Worm (Caenorhabditis elegans) whole organism, young adult: ENCODE results near the gene col-171.
A peak's percentile ranks its signal among the peaks of the same experiment; 100 is the strongest.

ENCODE experiments used
- B0019.2 ChIP-seq: fragments of 200-800 bp; sonication (Bioruptor generic); conservative IDR thresholded peaks from 2 replicates; pipeline ENCODE4 v1.3.6; 2022; ENCODE audit warnings: missing genetic modification reagents, missing genetic modification characterization, missing compliant biosample characterization
- B0261.1 ChIP-seq: sonication (generic microtip); optimal IDR thresholded peaks from 2 replicates; lab custom pipeline; 2016; ENCODE audit warnings: mild to moderate bottlenecking, missing genetic modification characterization, moderate library complexity, missing compliant biosample characterization
- F33H1.4 ChIP-seq: fragments of 200-800 bp; sonication (Bioruptor generic); IDR thresholded peaks from 2 replicates; pipeline ENCODE4 v1.3.6; 2022; ENCODE audit warnings: missing genetic modification reagents, missing genetic modification characterization, missing compliant biosample characterization
- F39B2.1 ChIP-seq: fragments of 200-800 bp; sonication (Bioruptor generic); IDR thresholded peaks from 2 replicates; pipeline ENCODE4 v1.3.6; 2022; ENCODE audit warnings: missing genetic modification reagents, missing genetic modification characterization, missing compliant biosample characterization
- F57A8.1 ChIP-seq: fragments of 200-800 bp; sonication (Bioruptor generic); optimal IDR thresholded peaks from 2 replicates; lab custom pipeline; 2018; ENCODE audit warnings: mild to moderate bottlenecking, missing genetic modification characterization, moderate library complexity, missing compliant biosample characterization
- Y53F4B.3 ChIP-seq: fragments of 200-800 bp; sonication (Bioruptor generic); IDR thresholded peaks from 2 replicates; pipeline ENCODE4 v1.3.6; 2022; ENCODE audit warnings: missing genetic modification reagents, missing genetic modification characterization, missing compliant biosample characterization
- Y53G8AR.9 ChIP-seq: fragments of 200-800 bp; sonication (Bioruptor generic); conservative IDR thresholded peaks from 2 replicates; pipeline ENCODE4 v1.3.6; 2022; ENCODE audit warnings: missing genetic modification reagents, missing genetic modification characterization, missing compliant biosample characterization
- Y56A3A.18 ChIP-seq: fragments of 200-800 bp; sonication (Bioruptor generic); IDR thresholded peaks from 2 replicates; pipeline ENCODE4 v1.3.6; 2022; ENCODE audit warnings: missing genetic modification reagents, missing genetic modification characterization, missing compliant biosample characterization
- athp-1 ChIP-seq: sonication (generic microtip); optimal IDR thresholded peaks from 2 replicates; lab custom pipeline; 2017; ENCODE audit warnings: mild to moderate bottlenecking, missing genetic modification characterization, missing compliant biosample characterization
- attf-5 ChIP-seq: fragments of 200-800 bp; sonication (Bioruptor generic); optimal IDR thresholded peaks from 2 replicates; lab custom pipeline; 2018; ENCODE audit warnings: mild to moderate bottlenecking, missing genetic modification characterization, missing compliant biosample characterization
- bed-2 ChIP-seq: fragments of 200-800 bp; sonication (Bioruptor generic); IDR thresholded peaks from 2 replicates; pipeline ENCODE4 v1.3.6; 2022; ENCODE audit warnings: missing genetic modification reagents, missing genetic modification characterization, missing compliant biosample characterization
- ceh-100 ChIP-seq: fragments of 200-800 bp; sonication (Bioruptor generic); IDR thresholded peaks from 2 replicates; pipeline ENCODE4 v1.3.6; 2022; ENCODE audit warnings: missing genetic modification reagents, missing genetic modification characterization, missing compliant biosample characterization
- ceh-40 ChIP-seq: fragments of 200-800 bp; sonication (Bioruptor generic); IDR thresholded peaks from 2 replicates; pipeline ENCODE4 v1.3.6; 2022; ENCODE audit warnings: missing genetic modification characterization, missing compliant biosample characterization
- ceh-58 ChIP-seq: fragments of 200-800 bp; sonication (Bioruptor generic); IDR thresholded peaks from 2 replicates; pipeline ENCODE4 v1.3.6; 2022; ENCODE audit warnings: missing genetic modification characterization, missing compliant biosample characterization
- ceh-79 ChIP-seq: sonication (generic microtip); optimal IDR thresholded peaks from 2 replicates; lab custom pipeline; 2017; ENCODE audit warnings: mild to moderate bottlenecking, missing genetic modification characterization, missing compliant biosample characterization
- ceh-91 ChIP-seq: fragments of 200-800 bp; sonication (Bioruptor generic); IDR thresholded peaks from 2 replicates; pipeline ENCODE4 v1.3.6; 2022; ENCODE audit warnings: missing genetic modification reagents, missing genetic modification characterization, missing compliant biosample characterization
- dpl-1 ChIP-seq: fragments of 150-350 bp; optimal IDR thresholded peaks from 2 replicates; lab custom pipeline; 2014; ENCODE audit warnings: missing biosample characterization, missing genetic modification reagents, missing genetic modification characterization
- efl-1 ChIP-seq: fragments of 150-350 bp; optimal IDR thresholded peaks from 2 replicates; lab custom pipeline; 2014; ENCODE audit warnings: missing biosample characterization, missing genetic modification reagents, missing genetic modification characterization
- egl-18 ChIP-seq: fragments of 200-800 bp; sonication (Bioruptor generic); IDR thresholded peaks from 2 replicates; pipeline ENCODE4 v1.3.6; 2022; ENCODE audit warnings: missing genetic modification reagents, missing genetic modification characterization, missing compliant biosample characterization
- egrh-3 ChIP-seq: fragments of 200-800 bp; sonication (Bioruptor generic); IDR thresholded peaks from 2 replicates; pipeline ENCODE4 v1.3.6; 2022; ENCODE audit warnings: missing genetic modification reagents, missing genetic modification characterization, missing compliant biosample characterization
- ets-4 ChIP-seq: fragments of 200-800 bp; sonication (Bioruptor generic); optimal IDR thresholded peaks from 2 replicates; lab custom pipeline; 2018; ENCODE audit warnings: mild to moderate bottlenecking, missing genetic modification characterization, missing compliant biosample characterization
- fkh-3 ChIP-seq: sonication (generic microtip); optimal IDR thresholded peaks from 2 replicates; lab custom pipeline; 2016; ENCODE audit warnings: mild to moderate bottlenecking, missing genetic modification characterization, missing compliant biosample characterization
- hlh-12 ChIP-seq: sonication (generic microtip); optimal IDR thresholded peaks from 2 replicates; lab custom pipeline; 2016; ENCODE audit warnings: missing genetic modification characterization, missing compliant biosample characterization
- hmg-1.2 ChIP-seq: fragments of 200-800 bp; sonication (Bioruptor generic); IDR thresholded peaks from 2 replicates; pipeline ENCODE4 v1.3.6; 2022; ENCODE audit warnings: missing genetic modification reagents, missing genetic modification characterization, missing compliant biosample characterization
- hmg-20 ChIP-seq: fragments of 200-800 bp; sonication (Bioruptor generic); IDR thresholded peaks from 2 replicates; pipeline ENCODE4 v1.3.6; 2022; ENCODE audit warnings: missing genetic modification reagents, missing genetic modification characterization, missing compliant biosample characterization
- lag-1 ChIP-seq: fragments of 200-800 bp; sonication (Bioruptor generic); IDR thresholded peaks from 2 replicates; pipeline ENCODE4 v1.3.6; 2022; ENCODE audit warnings: missing genetic modification reagents, missing genetic modification characterization, missing compliant biosample characterization
- lin-26 ChIP-seq: fragments of 200-800 bp; sonication (Bioruptor generic); IDR thresholded peaks from 2 replicates; pipeline ENCODE4 v1.3.6; 2022; ENCODE audit warnings: missing genetic modification reagents, missing genetic modification characterization, missing compliant biosample characterization
- lin-40 ChIP-seq: sonication (generic microtip); optimal IDR thresholded peaks from 2 replicates; lab custom pipeline; 2016; ENCODE audit warnings: missing genetic modification characterization, mild to moderate bottlenecking, missing compliant biosample characterization, missing genotype, missing genetic modification reagents
- lsl-1 ChIP-seq: fragments of 200-800 bp; sonication (Bioruptor generic); optimal IDR thresholded peaks from 2 replicates; lab custom pipeline; 2018; ENCODE audit warnings: mild to moderate bottlenecking, missing genetic modification characterization, moderate library complexity, missing compliant biosample characterization
- lsy-27 ChIP-seq: sonication (generic microtip); optimal IDR thresholded peaks from 2 replicates; lab custom pipeline; 2017; ENCODE audit warnings: missing genetic modification characterization, mild to moderate bottlenecking, missing compliant biosample characterization, antibody characterized with exemption, missing genotype, borderline replicate concordance; ENCODE audit not compliant: insufficient read depth
- madf-3 ChIP-seq: fragments of 200-800 bp; sonication (Bioruptor generic); IDR thresholded peaks from 2 replicates; pipeline ENCODE4 v1.3.6; 2022; ENCODE audit warnings: missing genetic modification reagents, missing genetic modification characterization, missing compliant biosample characterization
- madf-6 ChIP-seq: fragments of 200-800 bp; sonication (Bioruptor generic); IDR thresholded peaks from 2 replicates; pipeline ENCODE4 v1.3.6; 2022; ENCODE audit warnings: missing genetic modification reagents, missing genetic modification characterization, missing compliant biosample characterization
- madf-8 ChIP-seq: fragments of 200-800 bp; sonication (Bioruptor generic); conservative IDR thresholded peaks from 2 replicates; pipeline ENCODE4 v1.3.6; 2022; ENCODE audit warnings: missing genetic modification reagents, missing genetic modification characterization, missing compliant biosample characterization
- mxl-1 ChIP-seq: sonication (generic microtip); optimal IDR thresholded peaks from 2 replicates; lab custom pipeline; 2016; ENCODE audit warnings: missing genetic modification characterization, missing compliant biosample characterization
- nhr-179 ChIP-seq: sonication (generic microtip); optimal IDR thresholded peaks from 2 replicates; lab custom pipeline; 2016; ENCODE audit warnings: mild to moderate bottlenecking, missing genetic modification characterization, missing compliant biosample characterization
- nhr-27 ChIP-seq: fragments of 200-800 bp; sonication (Bioruptor generic); optimal IDR thresholded peaks from 2 replicates; lab custom pipeline; 2018; ENCODE audit warnings: mild to moderate bottlenecking, missing genetic modification characterization, moderate library complexity, missing compliant biosample characterization
- pha-4 ChIP-seq: fragments of 150-350 bp; sonication (generic microtip); optimal IDR thresholded peaks from 2 replicates; lab custom pipeline; 2014; ENCODE audit warnings: missing biosample characterization, missing genetic modification reagents, missing genetic modification characterization
- repo-1 ChIP-seq: sonication (generic microtip); optimal IDR thresholded peaks from 2 replicates; lab custom pipeline; 2017; ENCODE audit warnings: mild to moderate bottlenecking, missing genetic modification characterization, missing compliant biosample characterization
- sea-2 ChIP-seq: fragments of 200-800 bp; sonication (Bioruptor generic); IDR thresholded peaks from 2 replicates; pipeline ENCODE4 v1.3.6; 2022; ENCODE audit warnings: missing genetic modification characterization, missing compliant biosample characterization
- snpc-1.1 ChIP-seq: sonication (generic microtip); optimal IDR thresholded peaks from 2 replicates; lab custom pipeline; 2017; ENCODE audit warnings: missing genetic modification characterization, mild to moderate bottlenecking, missing compliant biosample characterization, antibody characterized with exemption, moderate library complexity, missing genotype, missing genetic modification reagents; ENCODE audit not compliant: insufficient read depth
- snpc-1.3 ChIP-seq: sonication (generic microtip); optimal IDR thresholded peaks from 2 replicates; lab custom pipeline; 2017; ENCODE audit warnings: missing genetic modification characterization, mild to moderate bottlenecking, missing compliant biosample characterization, antibody characterized with exemption, moderate library complexity, missing genotype, missing genetic modification reagents; ENCODE audit not compliant: insufficient read depth
- unc-62 ChIP-seq: fragments of 150-350 bp; optimal IDR thresholded peaks from 2 replicates; lab custom pipeline; 2014; ENCODE audit warnings: missing biosample characterization, missing genetic modification reagents, missing genetic modification characterization
- xnd-1 ChIP-seq: sonication (generic microtip); optimal IDR thresholded peaks from 2 replicates; lab custom pipeline; 2016; ENCODE audit warnings: missing genotype, missing genetic modification reagents, missing genetic modification characterization, missing compliant biosample characterization
- zfh-2 ChIP-seq: fragments of 200-800 bp; sonication (Bioruptor generic); conservative IDR thresholded peaks from 2 replicates; pipeline ENCODE4 v1.3.6; 2022; ENCODE audit warnings: missing genetic modification reagents, missing genetic modification characterization, missing compliant biosample characterization
- zim-3 ChIP-seq: sonication (generic microtip); optimal IDR thresholded peaks from 2 replicates; lab custom pipeline; 2017; ENCODE audit warnings: mild to moderate bottlenecking, missing genetic modification characterization, moderate library complexity, missing compliant biosample characterization
- ztf-18 ChIP-seq: sonication (generic microtip); optimal IDR thresholded peaks from 2 replicates; lab custom pipeline; 2016; ENCODE audit warnings: missing genotype, mild to moderate bottlenecking, missing genetic modification characterization, missing compliant biosample characterization
- ztf-25 ChIP-seq: fragments of 200-800 bp; sonication (Bioruptor generic); IDR thresholded peaks from 2 replicates; pipeline ENCODE4 v1.3.6; 2022; ENCODE audit warnings: missing genetic modification reagents, missing genetic modification characterization, missing compliant biosample characterization
- ztf-26 ChIP-seq: sonication (generic microtip); optimal IDR thresholded peaks from 2 replicates; lab custom pipeline; 2017; ENCODE audit warnings: missing genetic modification characterization, missing compliant biosample characterization
- ztf-3 ChIP-seq: fragments of 200-800 bp; sonication (Bioruptor generic); optimal IDR thresholded peaks from 2 replicates; lab custom pipeline; 2018; ENCODE audit warnings: mild to moderate bottlenecking, missing genetic modification characterization, missing compliant biosample characterization

The col-171 gene

ce11 chrX:6286154-6286553, 47.9 kb upstream of the col-171 start (continued):
- TF ChIP-seq hmg-1.2 (GFP tag; lab: Robert Waterston, UW), result peak; percentile 63
- TF ChIP-seq attf-5 (GFP tag; lab: Kevin White, UChicago), result peak; percentile 56
- no peak for TF ChIP-seq lag-1 (GFP tag; lab: Robert Waterston, UW)
- TF ChIP-seq athp-1 (tag; lab: Kevin White, UChicago), result peak; percentile 45
- no peak for TF ChIP-seq egrh-3 (GFP tag; lab: Robert Waterston, UW)
- peak; percentile 48 for TF ChIP-seq ceh-100 (GFP tag; lab: Robert Waterston, UW)
- 0 out of 2 replicates have a peak, but pooled peaks have one; percentile 42 for TF ChIP-seq egl-18 (GFP tag; lab: Robert Waterston, UW)
- no peak for TF ChIP-seq ztf-3 (GFP tag; lab: Kevin White, UChicago)
- peak; percentile 65 for TF ChIP-seq lsy-27
- peak; percentile 71 for TF ChIP-seq F57A8.1 (GFP tag; lab: Kevin White, UChicago)
- peak; percentile 97 for TF ChIP-seq lin-26 (GFP tag; lab: Robert Waterston, UW)
- no peak for TF ChIP-seq Y53F4B.3
- peak; percentile 71 for TF ChIP-seq snpc-1.1 (tag; lab: Kevin White, UChicago)
- TF ChIP-seq snpc-1.3 (tag; lab: Kevin White, UChicago), result peak; percentile 94
- TF ChIP-seq hmg-20 (GFP tag; lab: Robert Waterston, UW), result 0 out of 2 replicates have a peak, but pooled peaks have one; percentile 57
- peak; percentile 66 for TF ChIP-seq fkh-3 (tag; lab: Kevin White, UChicago)
- TF ChIP-seq hlh-12, result peak; percentile 64
- TF ChIP-seq F33H1.4 (GFP tag; lab: Robert Waterston, UW), result no peak
- TF ChIP-seq madf-6 (GFP tag; lab: Robert Waterston, UW), result peak; percentile 58
- no peak for TF ChIP-seq nhr-179 (tag; lab: Kevin White, UChicago)
- TF ChIP-seq ceh-79, result no peak
- TF ChIP-seq lsl-1 (GFP tag; lab: Kevin White, UChicago), result peak; percentile 3
- TF ChIP-seq B0261.1 (tag; lab: Kevin White, UChicago), result peak; percentile 82
- TF ChIP-seq ets-4 (GFP tag; lab: Kevin White, UChicago), result no peak
- no peak for TF ChIP-seq ceh-91 (GFP tag; lab: Robert Waterston, UW)
- no peak for TF ChIP-seq ceh-58
- peak; percentile 14 for TF ChIP-seq ztf-26 (tag; lab: Kevin White, UChicago)
- no peak for TF ChIP-seq efl-1 (GFP tag; lab: Kevin White, UChicago)
- TF ChIP-seq ztf-25 (GFP tag; lab: Robert Waterston, UW), result peak; percentile 94
- no peak for TF ChIP-seq pha-4 (tag; lab: Kevin White, UChicago)
- peak; percentile 41; the same call in 1 of the 2 replicates for TF ChIP-seq sea-2 (GFP tag; lab: Robert Waterston, UW)
- peak; percentile 16 for TF ChIP-seq nhr-27 (tag; lab: Kevin White, UChicago)
- no peak for TF ChIP-seq lin-40 (tag; lab: Kevin White, UChicago)
- no peak for TF ChIP-seq repo-1 (tag; lab: Kevin White, UChicago)
- TF ChIP-seq xnd-1, result no peak
- TF ChIP-seq Y53G8AR.9, result no peak
- 0 out of 2 replicates have a peak, but pooled peaks have one; percentile 49 for TF ChIP-seq madf-3 (GFP tag; lab: Robert Waterston, UW)
- no peak for TF ChIP-seq F39B2.1 (GFP tag; lab: Robert Waterston, UW)
- no peak for TF ChIP-seq unc-62
- no peak for TF ChIP-seq zfh-2 (GFP tag; lab: Robert Waterston, UW)
- TF ChIP-seq Y56A3A.18, result peak; percentile 79
- no peak for TF ChIP-seq madf-8 (GFP tag; lab: Robert Waterston, UW)
- no peak for TF ChIP-seq B0019.2 (GFP tag; lab: Robert Waterston, UW)
- TF ChIP-seq zim-3 (tag; lab: Kevin White, UChicago), result peak; percentile 19
- 0 out of 2 replicates have a peak, but pooled peaks have one; percentile 81 for TF ChIP-seq ceh-40 (GFP tag; lab: Robert Waterston, UW)
- peak; percentile 90 for TF ChIP-seq mxl-1 (tag; lab: Kevin White, UChicago)
- no peak for TF ChIP-seq bed-2 (GFP tag; lab: Robert Waterston, UW)
- peak; percentile 69 for TF ChIP-seq ztf-18 (tag; lab: Kevin White, UChicago)
- no peak for TF ChIP-seq dpl-1 (GFP tag; lab: Kevin White, UChicago)
